Worm (Caenorhabditis elegans) whole organism, L1 larva: ENCODE measurements around the gene ptr-5.

Experiments
- C04F5.9 ChIP-seq: sonication (generic microtip); optimal IDR thresholded peaks from 2 replicates; lab custom pipeline; 2016; ENCODE audit warnings: missing genetic modification characterization, missing compliant biosample characterization
- C34B4.2 ChIP-seq: sonication (generic microtip); optimal IDR thresholded peaks from 2 replicates; lab custom pipeline; 2017; ENCODE audit warnings: mild to moderate bottlenecking, missing genetic modification characterization, missing compliant biosample characterization
- F16B12.6 ChIP-seq: fragments of 150-350 bp; optimal IDR thresholded peaks from 2 replicates; lab custom pipeline; 2014; ENCODE audit warnings: missing biosample characterization, missing genetic modification characterization
- ama-1 ChIP-seq: fragments of 150-350 bp; optimal IDR thresholded peaks from 2 replicates; lab custom pipeline; 2014
- blmp-1 ChIP-seq: fragments of 150-350 bp; optimal IDR thresholded peaks from 2 replicates; lab custom pipeline; 2014; ENCODE audit warnings: missing biosample characterization, missing genetic modification characterization
- ceh-82 ChIP-seq, 3 experiments: fragments of 150-350 bp in 1 of 3; sonication (generic microtip) in 2 of 3; optimal IDR thresholded peaks; 2 replicates each; lab custom pipeline; 2014 to 2017; ENCODE audit warnings: missing biosample characterization in 3 of 3, missing genetic modification characterization in 3 of 3
- ceh-90 ChIP-seq: sonication (generic microtip); optimal IDR thresholded peaks from 2 replicates; lab custom pipeline; 2016; ENCODE audit warnings: missing genetic modification characterization, missing compliant biosample characterization
- dpl-1 ChIP-seq, 3 experiments: fragments of 150-350 bp in 2 of 3; sonication (generic microtip) in 1 of 3; optimal IDR thresholded peaks; 2 replicates each; lab custom pipeline; 2014 to 2017; ENCODE audit warnings: missing biosample characterization in 3 of 3, missing genetic modification characterization in 3 of 3, missing genetic modification reagents in 3 of 3
- efl-1 ChIP-seq, 4 experiments: fragments of 150-350 bp; optimal IDR thresholded peaks in 3 of 4; peaks in 1 of 4; 1 replicate in 1 of 4; 2 replicates in 3 of 4; lab custom pipeline; 2014; ENCODE audit warnings: missing biosample characterization in 2 of 4, missing genetic modification characterization in 2 of 4, missing genetic modification reagents in 2 of 4
- elt-3 ChIP-seq, 6 experiments: fragments of 150-350 bp in 1 of 6; sonication (generic microtip); optimal IDR thresholded peaks; 2 replicates each; lab custom pipeline; 2017 to 2018; ENCODE audit warnings: missing biosample characterization in 6 of 6, missing genetic modification characterization in 6 of 6, inconsistent platforms in 1 of 6
- grh-1 ChIP-seq: fragments of 200-800 bp; sonication (Bioruptor generic); IDR thresholded peaks from 2 replicates; pipeline ENCODE4 v1.3.6; 2022; ENCODE audit warnings: missing genetic modification reagents, missing genetic modification characterization, missing compliant biosample characterization
- lin-13 ChIP-seq: fragments of 150-350 bp; optimal IDR thresholded peaks from 2 replicates; lab custom pipeline; 2014; ENCODE audit warnings: missing biosample characterization, missing genetic modification reagents, missing genetic modification characterization
- lin-14 ChIP-seq: fragments of 200-800 bp; sonication (Bioruptor generic); optimal IDR thresholded peaks from 2 replicates; lab custom pipeline; 2018; ENCODE audit warnings: mild to moderate bottlenecking, missing genetic modification characterization, moderate library complexity, missing compliant biosample characterization
- lin-39 ChIP-seq: fragments of 150-350 bp; optimal IDR thresholded peaks from 2 replicates; lab custom pipeline; 2014; ENCODE audit warnings: missing biosample characterization, missing genetic modification reagents, missing genetic modification characterization
- lsy-2 ChIP-seq, 2 experiments: fragments of 150-350 bp; optimal IDR thresholded peaks; 2 replicates each; lab custom pipeline; 2014; ENCODE audit warnings: missing biosample characterization in 2 of 2, missing genetic modification characterization in 2 of 2
- mdl-1 ChIP-seq, 2 experiments: fragments of 150-350 bp; optimal IDR thresholded peaks; 2 replicates each; lab custom pipeline; 2014 to 2017; ENCODE audit warnings: missing biosample characterization in 2 of 2, missing genetic modification characterization in 2 of 2, inconsistent platforms in 1 of 2
- mep-1 ChIP-seq: fragments of 150-350 bp; optimal IDR thresholded peaks from 2 replicates; lab custom pipeline; 2014; ENCODE audit warnings: missing biosample characterization, missing genetic modification characterization
- nhr-11 ChIP-seq: fragments of 150-350 bp; optimal IDR thresholded peaks from 2 replicates; lab custom pipeline; 2014; ENCODE audit warnings: missing biosample characterization, missing genetic modification characterization
- nhr-19 ChIP-seq: fragments of 200-800 bp; sonication (Bioruptor generic); conservative IDR thresholded peaks from 2 replicates; pipeline ENCODE4 v1.3.6; 2022; ENCODE audit warnings: missing genetic modification characterization, missing compliant biosample characterization
- nhr-20 ChIP-seq: sonication (generic microtip); optimal IDR thresholded peaks from 2 replicates; lab custom pipeline; 2016; ENCODE audit warnings: mild to moderate bottlenecking, missing genetic modification characterization, missing compliant biosample characterization
- nhr-47 ChIP-seq: sonication (generic microtip); optimal IDR thresholded peaks from 2 replicates; lab custom pipeline; 2016; ENCODE audit warnings: mild to moderate bottlenecking, missing genetic modification characterization, moderate library complexity, missing compliant biosample characterization
- nhr-71 ChIP-seq: sonication (generic microtip); optimal IDR thresholded peaks from 2 replicates; lab custom pipeline; 2016; ENCODE audit warnings: mild to moderate bottlenecking, missing genetic modification characterization, moderate library complexity, missing compliant biosample characterization
- nhr-85 ChIP-seq: sonication (generic microtip); peaks from one replicate; lab custom pipeline; 2016; ENCODE audit warnings: missing genetic modification characterization, inconsistent platforms, missing compliant biosample characterization
- pqm-1 ChIP-seq: sonication (generic microtip); optimal IDR thresholded peaks from 3 replicates; lab custom pipeline; 2017; ENCODE audit warnings: missing biosample characterization, missing genetic modification characterization
- snpc-4 ChIP-seq: fragments of 150-350 bp; optimal IDR thresholded peaks from 2 replicates; lab custom pipeline; 2014; ENCODE audit warnings: missing biosample characterization, missing genetic modification characterization
- snu-23 ChIP-seq: sonication (generic microtip); optimal IDR thresholded peaks from 2 replicates; lab custom pipeline; 2016; ENCODE audit warnings: missing genetic modification characterization, missing compliant biosample characterization
- sox-4 ChIP-seq: sonication (generic microtip); optimal IDR thresholded peaks from 2 replicates; lab custom pipeline; 2016; ENCODE audit warnings: missing genetic modification characterization, missing compliant biosample characterization
- tbx-2 ChIP-seq: sonication (generic microtip); optimal IDR thresholded peaks from 2 replicates; lab custom pipeline; 2016; ENCODE audit warnings: missing genetic modification characterization, missing compliant biosample characterization
- unc-130 ChIP-seq: fragments of 150-350 bp; optimal IDR thresholded peaks from 2 replicates; lab custom pipeline; 2017; ENCODE audit warnings: missing biosample characterization, missing genetic modification characterization, inconsistent platforms
- unc-30 ChIP-seq: sonication (generic microtip); optimal IDR thresholded peaks from 2 replicates; lab custom pipeline; 2017; ENCODE audit warnings: missing biosample characterization, missing genetic modification characterization
- unc-62 ChIP-seq: fragments of 150-350 bp; optimal IDR thresholded peaks from 2 replicates; lab custom pipeline; 2014; ENCODE audit warnings: missing biosample characterization, missing genetic modification reagents, missing genetic modification characterization
- unc-86 ChIP-seq: sonication (generic microtip); optimal IDR thresholded peaks from 2 replicates; lab custom pipeline; 2016; ENCODE audit warnings: missing genetic modification characterization, missing compliant biosample characterization
- vab-15 ChIP-seq: sonication (generic microtip); optimal IDR thresholded peaks from 2 replicates; lab custom pipeline; 2017; ENCODE audit warnings: missing genotype, mild to moderate bottlenecking, missing genetic modification characterization, missing compliant biosample characterization
- ztf-4 ChIP-seq: fragments of 150-350 bp; optimal IDR thresholded peaks from 2 replicates; lab custom pipeline; 2014; ENCODE audit warnings: missing biosample characterization, missing genetic modification characterization

ptr-5 gene

ce11 chrX:17359452-17359851 is 41.1 kb downstream of the ptr-5 start, which contains the start of gene npr-36:
TSS of gene npr-36 (plus strand) at chrX:17359752.
- TF ChIP-seq sox-4 (tag; lab: Kevin White, UChicago) (no peak), ceh-90 (tag; lab: Kevin White, UChicago) (no peak), mdl-1 (tag; optimal IDR thresholded peaks at IDR 0.05; lab: Kevin White, UChicago) (no peak), unc-130 (tag; lab: Kevin White, UChicago) (no peak), ama-1 (lab: Kevin White, UChicago) (no peak), mep-1 (tag; lab: Kevin White, UChicago) (no peak), unc-30 (tag; lab: Kevin White, UChicago) (no peak), nhr-71 (tag; lab: Kevin White, UChicago) (no peak), lsy-2 (tag; optimal IDR thresholded peaks at IDR 0.05; lab: Kevin White, UChicago) (no peak), nhr-11 (tag; lab: Kevin White, UChicago) (no peak), snpc-4 (tag; lab: Kevin White, UChicago) (no peak), lin-39 (no peak), dpl-1 (GFP tag; optimal IDR thresholded peaks at IDR 0.05; lab: Kevin White, UChicago) (no peak), pqm-1 (no peak)

- peak; percentile 27 for TF ChIP-seq nhr-85
- 0 out of 2 replicates have a peak, but pooled peaks have one; percentile 40 for TF ChIP-seq grh-1
- no peak for TF ChIP-seq pqm-1
- no peak for TF ChIP-seq unc-86 (tag; lab: Kevin White, UChicago)
- TF ChIP-seq, all 84 proteins: peak for 2
Observed at ce11 chrX:17362529-17362928, 44.1 kb downstream of the ptr-5 start, which contains the start of gene F10D7.11. TSS of gene F10D7.11 (plus strand) at chrX:17362829.

- peak; percentile 47 for TF ChIP-seq nhr-85
- no peak for TF ChIP-seq ama-1 (lab: Kevin White, UChicago)
Observed at ce11 chrX:17363491-17363890, 45.1 kb downstream of the ptr-5 start.

ce11 chrX:17368542-17368941 is 50.2 kb downstream of the ptr-5 start, which contains the start of gene mfsd-10:
TSS of gene mfsd-10 (minus strand) at chrX:17368642.
- no peak for TF ChIP-seq unc-62 (GFP tag; lab: Kevin White, UChicago)
- TF ChIP-seq blmp-1 (tag; lab: Kevin White, UChicago): no peak
- no peak for TF ChIP-seq lsy-2 (tag; optimal IDR thresholded peaks at IDR 0.05; lab: Kevin White, UChicago)
- no peak for TF ChIP-seq unc-86 (tag; lab: Kevin White, UChicago)
- TF ChIP-seq nhr-20 (tag; lab: Kevin White, UChicago): no peak
- no peak for TF ChIP-seq lin-39
- no peak for TF ChIP-seq ztf-4 (tag; lab: Kevin White, UChicago)
- no peak for TF ChIP-seq nhr-19
- TF ChIP-seq efl-1 (optimal IDR thresholded peaks at IDR 0.05; lab: Kevin White, UChicago): no peak
- TF ChIP-seq efl-1 (GFP tag; optimal IDR thresholded peaks at IDR 0.05 in 1 of 2; lab: Kevin White, UChicago): no peak
- no peak for TF ChIP-seq C34B4.2 (tag; lab: Kevin White, UChicago)
- no peak for TF ChIP-seq lin-13 (GFP tag; lab: Kevin White, UChicago)
- no peak for TF ChIP-seq mdl-1 (tag; optimal IDR thresholded peaks at IDR 0.05; lab: Kevin White, UChicago)
- TF ChIP-seq nhr-47 (tag; lab: Kevin White, UChicago): no peak

- peak; percentile 55 for TF ChIP-seq blmp-1 (tag; lab: Kevin White, UChicago)
- peak; percentile 43 for TF ChIP-seq mep-1 (tag; lab: Kevin White, UChicago)
- TF ChIP-seq nhr-20 (tag; lab: Kevin White, UChicago): peak; percentile 1
- TF ChIP-seq C04F5.9 (tag; lab: Kevin White, UChicago): no peak
- peak in 1 of 3 experiments; percentile 14 for TF ChIP-seq ceh-82 (tag; optimal IDR thresholded peaks at IDR 0.05; lab: Kevin White, UChicago)
- peak; percentile 5 for TF ChIP-seq snu-23
- TF ChIP-seq F16B12.6 (tag; lab: Kevin White, UChicago): no peak
- peak; percentile 40 for TF ChIP-seq lin-14 (GFP tag; lab: Kevin White, UChicago)
- TF ChIP-seq, all 84 proteins: peak for 6
Observed at ce11 chrX:17369514-17369913, 51.1 kb downstream of the ptr-5 start.

- TF ChIP-seq tbx-2: no peak
- peak; percentile 69 for TF ChIP-seq blmp-1 (tag; lab: Kevin White, UChicago)
- TF ChIP-seq elt-3 (tag; optimal IDR thresholded peaks at IDR 0.05; lab: Kevin White, UChicago): peak in 1 of 6 experiments; percentile 43
- no peak for TF ChIP-seq vab-15 (tag; lab: Kevin White, UChicago)
Observed at ce11 chrX:17373955-17374354, 55.6 kb downstream of the ptr-5 start.
